Worm (Caenorhabditis elegans) whole organism, young adult: ENCODE data around the gene C47D12.4.

ENCODE experiments used
- B0035.1 ChIP-seq: sonication (generic microtip); optimal IDR thresholded peaks from 2 replicates; lab custom pipeline; 2016; ENCODE audit warnings: missing genetic modification characterization, mild to moderate bottlenecking, missing compliant biosample characterization, missing genotype, missing genetic modification reagents
- F23B12.7 ChIP-seq: sonication (generic microtip); optimal IDR thresholded peaks from 2 replicates; lab custom pipeline; 2017; ENCODE audit warnings: missing genetic modification characterization, mild to moderate bottlenecking, missing compliant biosample characterization, antibody characterized with exemption, moderate library complexity; ENCODE audit not compliant: insufficient read depth
- F33H1.4 ChIP-seq: fragments of 200-800 bp; sonication (Bioruptor generic); IDR thresholded peaks from 2 replicates; pipeline ENCODE4 v1.3.6; 2022; ENCODE audit warnings: missing genetic modification reagents, missing genetic modification characterization, missing compliant biosample characterization
- F57C9.4 ChIP-seq: sonication (generic microtip); optimal IDR thresholded peaks from 2 replicates; lab custom pipeline; 2017; ENCODE audit warnings: mild to moderate bottlenecking, missing genetic modification characterization, missing compliant biosample characterization
- K12H6.12 ChIP-seq: fragments of 200-800 bp; sonication (Bioruptor generic); optimal IDR thresholded peaks from 2 replicates; lab custom pipeline; 2018; ENCODE audit warnings: mild to moderate bottlenecking, missing genetic modification characterization, missing compliant biosample characterization
- Y95B8A.8 ChIP-seq: fragments of 200-800 bp; sonication (Bioruptor generic); IDR thresholded peaks from 2 replicates; pipeline ENCODE4 v1.3.6; 2022; ENCODE audit warnings: missing genetic modification reagents, missing genetic modification characterization, missing compliant biosample characterization
- ZK185.1 ChIP-seq: sonication (generic microtip); optimal IDR thresholded peaks from 2 replicates; lab custom pipeline; 2016; ENCODE audit warnings: mild to moderate bottlenecking, missing genetic modification characterization, missing compliant biosample characterization; ENCODE audit not compliant: poor library complexity, severe bottlenecking
- ama-1 ChIP-seq, 3 experiments: fragments of 150-350 bp in 1 of 3; sonication (generic microtip) in 2 of 3; optimal IDR thresholded peaks; 2 replicates each; lab custom pipeline; 2014 to 2018; ENCODE audit warnings: missing biosample characterization in 2 of 3, missing genetic modification characterization in 2 of 3, missing genetic modification reagents in 2 of 3
- attf-3 ChIP-seq: fragments of 200-800 bp; sonication (Bioruptor generic); conservative IDR thresholded peaks from 2 replicates; pipeline ENCODE4 v1.3.6; 2022; ENCODE audit warnings: missing genetic modification reagents, missing genetic modification characterization, missing compliant biosample characterization
- attf-5 ChIP-seq: fragments of 200-800 bp; sonication (Bioruptor generic); optimal IDR thresholded peaks from 2 replicates; lab custom pipeline; 2018; ENCODE audit warnings: mild to moderate bottlenecking, missing genetic modification characterization, missing compliant biosample characterization
- cebp-1 ChIP-seq, 2 experiments: fragments of 200-800 bp in 1 of 2; sonication (Bioruptor generic) in 1 of 2; sonication (generic microtip) in 1 of 2; IDR thresholded peaks in 1 of 2; optimal IDR thresholded peaks in 1 of 2; 2 replicates each; pipeline versions ENCODE4 v1.3.6 to Lab custom; 2017 to 2022; ENCODE audit warnings: missing compliant biosample characterization in 2 of 2, missing genetic modification characterization in 2 of 2, mild to moderate bottlenecking in 1 of 2, missing genetic modification reagents in 1 of 2, moderate library complexity in 1 of 2
- ceh-58 ChIP-seq: fragments of 200-800 bp; sonication (Bioruptor generic); IDR thresholded peaks from 2 replicates; pipeline ENCODE4 v1.3.6; 2022; ENCODE audit warnings: missing genetic modification characterization, missing compliant biosample characterization
- die-1 ChIP-seq: sonication (generic microtip); optimal IDR thresholded peaks from 2 replicates; lab custom pipeline; 2016; ENCODE audit warnings: missing genotype, mild to moderate bottlenecking, missing genetic modification characterization, missing compliant biosample characterization
- dpff-1 ChIP-seq: sonication (generic microtip); optimal IDR thresholded peaks from 2 replicates; lab custom pipeline; 2017; ENCODE audit warnings: mild to moderate bottlenecking, missing genetic modification characterization, missing compliant biosample characterization
- efl-1 ChIP-seq: fragments of 150-350 bp; optimal IDR thresholded peaks from 2 replicates; lab custom pipeline; 2014; ENCODE audit warnings: missing biosample characterization, missing genetic modification reagents, missing genetic modification characterization
- gei-17 ChIP-seq: fragments of 200-800 bp; sonication (Bioruptor generic); optimal IDR thresholded peaks from 2 replicates; lab custom pipeline; 2018; ENCODE audit warnings: mild to moderate bottlenecking, missing genetic modification characterization, missing compliant biosample characterization
- hmg-20 ChIP-seq: fragments of 200-800 bp; sonication (Bioruptor generic); IDR thresholded peaks from 2 replicates; pipeline ENCODE4 v1.3.6; 2022; ENCODE audit warnings: missing genetic modification reagents, missing genetic modification characterization, missing compliant biosample characterization
- lag-1 ChIP-seq: fragments of 200-800 bp; sonication (Bioruptor generic); IDR thresholded peaks from 2 replicates; pipeline ENCODE4 v1.3.6; 2022; ENCODE audit warnings: missing genetic modification reagents, missing genetic modification characterization, missing compliant biosample characterization
- let-526 ChIP-seq: fragments of 200-800 bp; sonication (Bioruptor generic); IDR thresholded peaks from 2 replicates; pipeline ENCODE4 v1.3.6; 2022; ENCODE audit warnings: missing genetic modification reagents, missing genetic modification characterization, missing compliant biosample characterization
- lin-35 ChIP-seq, 3 experiments: fragments of 150-350 bp in 2 of 3; sonication (generic microtip) in 1 of 3; optimal IDR thresholded peaks; 2 replicates each; lab custom pipeline; 2014 to 2018; ENCODE audit warnings: missing biosample characterization in 3 of 3, missing genetic modification characterization in 3 of 3, missing genetic modification reagents in 3 of 3
- lin-54 ChIP-seq: fragments of 200-800 bp; sonication (Bioruptor generic); optimal IDR thresholded peaks from 2 replicates; lab custom pipeline; 2018; ENCODE audit warnings: mild to moderate bottlenecking, missing genetic modification characterization, missing compliant biosample characterization
- lsy-27 ChIP-seq: sonication (generic microtip); optimal IDR thresholded peaks from 2 replicates; lab custom pipeline; 2017; ENCODE audit warnings: missing genetic modification characterization, mild to moderate bottlenecking, missing compliant biosample characterization, antibody characterized with exemption, missing genotype, borderline replicate concordance; ENCODE audit not compliant: insufficient read depth
- madf-10 ChIP-seq: sonication (generic microtip); optimal IDR thresholded peaks from 2 replicates; lab custom pipeline; 2016; ENCODE audit warnings: mild to moderate bottlenecking, missing genetic modification characterization, missing compliant biosample characterization
- madf-6 ChIP-seq: fragments of 200-800 bp; sonication (Bioruptor generic); IDR thresholded peaks from 2 replicates; pipeline ENCODE4 v1.3.6; 2022; ENCODE audit warnings: missing genetic modification reagents, missing genetic modification characterization, missing compliant biosample characterization
- madf-8 ChIP-seq: fragments of 200-800 bp; sonication (Bioruptor generic); conservative IDR thresholded peaks from 2 replicates; pipeline ENCODE4 v1.3.6; 2022; ENCODE audit warnings: missing genetic modification reagents, missing genetic modification characterization, missing compliant biosample characterization
- mes-4 ChIP-seq: sonication (generic microtip); optimal IDR thresholded peaks from 2 replicates; lab custom pipeline; 2016; ENCODE audit warnings: missing genotype, missing genetic modification characterization, missing compliant biosample characterization
- nhr-80 ChIP-seq: sonication (generic microtip); optimal IDR thresholded peaks from 2 replicates; lab custom pipeline; 2016; ENCODE audit warnings: missing genetic modification characterization, missing compliant biosample characterization
- sdz-38 ChIP-seq: sonication (generic microtip); optimal IDR thresholded peaks from 2 replicates; lab custom pipeline; 2016; ENCODE audit warnings: missing genotype, missing genetic modification characterization, missing compliant biosample characterization
- snpc-3.4 ChIP-seq: sonication (generic microtip); optimal IDR thresholded peaks from 2 replicates; lab custom pipeline; 2017; ENCODE audit warnings: missing genetic modification characterization, mild to moderate bottlenecking, missing compliant biosample characterization, antibody characterized with exemption, moderate library complexity, missing genotype, missing genetic modification reagents
- snpc-4 ChIP-seq, 5 experiments: fragments of 150-350 bp in 1 of 5; sonication (generic microtip) in 4 of 5; optimal IDR thresholded peaks; 2 replicates each; lab custom pipeline; 2014 to 2018; ENCODE audit warnings: missing genetic modification characterization in 5 of 5, missing biosample characterization in 3 of 5, antibody characterized with exemption in 2 of 5, mild to moderate bottlenecking in 2 of 5, missing compliant biosample characterization in 2 of 5, missing genotype in 2 of 5, moderate library complexity in 2 of 5, missing genetic modification reagents in 1 of 5
- tbp1 ChIP-seq: fragments of 200-800 bp; sonication (Bioruptor generic); optimal IDR thresholded peaks from 2 replicates; lab custom pipeline; 2018; ENCODE audit warnings: mild to moderate bottlenecking, missing genetic modification characterization, missing compliant biosample characterization
- unc-130 ChIP-seq: sonication (generic microtip); optimal IDR thresholded peaks from 2 replicates; lab custom pipeline; 2016; ENCODE audit warnings: missing genetic modification reagents, missing genetic modification characterization, missing compliant biosample characterization
- xnd-1 ChIP-seq: sonication (generic microtip); optimal IDR thresholded peaks from 2 replicates; lab custom pipeline; 2016; ENCODE audit warnings: missing genotype, missing genetic modification reagents, missing genetic modification characterization, missing compliant biosample characterization
- zfh-2 ChIP-seq: fragments of 200-800 bp; sonication (Bioruptor generic); conservative IDR thresholded peaks from 2 replicates; pipeline ENCODE4 v1.3.6; 2022; ENCODE audit warnings: missing genetic modification reagents, missing genetic modification characterization, missing compliant biosample characterization
- ztf-26 ChIP-seq: sonication (generic microtip); optimal IDR thresholded peaks from 2 replicates; lab custom pipeline; 2017; ENCODE audit warnings: missing genetic modification characterization, missing compliant biosample characterization
- ztf-6 ChIP-seq: fragments of 200-800 bp; sonication (Bioruptor generic); IDR thresholded peaks from 2 replicates; pipeline ENCODE4 v1.3.6; 2022; ENCODE audit warnings: missing genetic modification reagents, missing genetic modification characterization, missing compliant biosample characterization

Gene C47D12.4

ce11 chrII:11652679-11653174, 28.8 kb upstream of the C47D12.4 start, which contains the start of the genes rad-23 and rpn-12:
Gene rad-23, minus strand, starts transcription at chrII:11652729.
Gene rpn-12, plus strand, starts transcription at chrII:11653124.
- TF ChIP-seq mes-4 (tag; lab: Kevin White, UChicago) (no peak), F33H1.4 (GFP tag; lab: Robert Waterston, UW) (peak; percentile 83), ama-1 (optimal IDR thresholded peaks at IDR 0.05; lab: Kevin White, UChicago) (no peak), ama-1 (GFP tag; optimal IDR thresholded peaks at IDR 0.05; lab: Kevin White, UChicago) (no peak), tbp1 (GFP tag; lab: Kevin White, UChicago) (no peak), snpc-3.4 (tag; lab: Kevin White, UChicago) (no peak), attf-3 (GFP tag; lab: Robert Waterston, UW) (no peak), lin-54 (GFP tag; lab: Kevin White, UChicago) (peak; percentile 33), sdz-38 (tag; lab: Kevin White, UChicago) (no peak), B0035.1 (tag; lab: Kevin White, UChicago) (no peak), unc-130 (GFP tag; lab: Kevin White, UChicago) (no peak), F57C9.4 (tag; lab: Kevin White, UChicago) (no peak), lsy-27 (tag; lab: Kevin White, UChicago) (no peak), ztf-6 (GFP tag; lab: Robert Waterston, UW) (no peak), let-526 (GFP tag; lab: Robert Waterston, UW) (no peak), snpc-4 (GFP tag; optimal IDR thresholded peaks at IDR 0.05; lab: Kevin White, UChicago) (no peak), snpc-4 (tag; optimal IDR thresholded peaks at IDR 0.05; lab: Kevin White, UChicago) (peak in 3 of 4 experiments; percentile 15 to 69 (median 36)), xnd-1 (no peak), lin-35 (GFP tag; optimal IDR thresholded peaks at IDR 0.05; lab: Kevin White, UChicago) (peak in 1 of 3 experiments; percentile 35), efl-1 (no peak), Y95B8A.8 (GFP tag; lab: Robert Waterston, UW) (no peak), F23B12.7 (tag; lab: Kevin White, UChicago) (peak; percentile 4), zfh-2 (no peak), gei-17 (no peak), nhr-80 (tag; lab: Kevin White, UChicago) (peak; percentile 18), attf-5 (GFP tag; lab: Kevin White, UChicago) (peak; percentile 28), cebp-1 (GFP tag; IDR thresholded peaks at IDR 0.05; lab: Robert Waterston, UW) (no peak), cebp-1 (tag; optimal IDR thresholded peaks at IDR 0.05; lab: Kevin White, UChicago) (peak; percentile 15), ZK185.1 (no peak)
- TF ChIP-seq, all 124 proteins: peak for 8

- TF ChIP-seq hmg-20 (GFP tag; lab: Robert Waterston, UW): no peak
- no peak for TF ChIP-seq ztf-26 (tag; lab: Kevin White, UChicago)
- no peak for TF ChIP-seq madf-10 (tag; lab: Kevin White, UChicago)
- TF ChIP-seq ceh-58 (GFP tag; lab: Robert Waterston, UW): no peak
- TF ChIP-seq lag-1 (GFP tag; lab: Robert Waterston, UW): no peak
- no peak for TF ChIP-seq K12H6.12
- no peak for TF ChIP-seq F23B12.7 (tag; lab: Kevin White, UChicago)
- TF ChIP-seq dpff-1 (tag; lab: Kevin White, UChicago): no peak
Observed at ce11 chrII:11657079-11657478, 24.5 kb upstream of the C47D12.4 start, which contains the start of gene nep-1. Gene nep-1, minus strand, starts transcription at chrII:11657179.

- peak; percentile 55 for TF ChIP-seq madf-8 (GFP tag; lab: Robert Waterston, UW)
- TF ChIP-seq efl-1: peak; percentile 70
- no peak for TF ChIP-seq die-1 (tag; lab: Kevin White, UChicago)
- TF ChIP-seq madf-6 (GFP tag; lab: Robert Waterston, UW): peak; percentile 74
Observed at ce11 chrII:11658854-11659253, 22.7 kb upstream of the C47D12.4 start.
